Worm (Caenorhabditis elegans): Measurements from ENCODE around the gene K09D9.1.

DNA sequence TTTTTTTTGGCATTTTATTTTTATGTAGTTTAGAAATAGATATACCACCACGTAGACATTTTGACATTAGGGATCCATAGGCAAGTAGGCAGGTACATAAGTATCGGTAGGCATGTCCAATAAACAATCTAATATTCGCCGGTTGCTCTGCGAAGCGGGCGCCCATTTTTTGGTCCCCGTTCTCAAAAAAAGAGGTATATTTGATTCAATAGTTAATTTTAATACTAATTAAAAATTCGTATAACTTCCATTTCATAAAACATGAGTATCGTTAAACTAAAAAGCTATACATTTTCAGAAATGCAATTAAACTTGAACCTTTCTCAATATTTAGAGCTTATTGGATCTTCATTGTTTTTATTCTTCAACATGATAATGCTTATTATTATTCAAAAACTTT is 47.9 kb upstream of the K09D9.1 start, which contains the start of gene str-83:
- TF ChIP-seq skn-1 (tag; optimal IDR thresholded peaks at IDR 0.05), result no peak
- no peak for TF ChIP-seq C34F6.9 (tag; optimal IDR thresholded peaks at IDR 0.05)
- no peak for TF ChIP-seq nhr-237 (tag; optimal IDR thresholded peaks at IDR 0.05)
- TF ChIP-seq nhr-10 (tag; optimal IDR thresholded peaks at IDR 0.05), result no peak
- no peak for TF ChIP-seq nhr-77 (tag; optimal IDR thresholded peaks at IDR 0.05)
- TF ChIP-seq fos-1 (tag; optimal IDR thresholded peaks at IDR 0.05), result no peak
- TF ChIP-seq mab-5 (tag; optimal IDR thresholded peaks at IDR 0.05), result no peak
- TF ChIP-seq unc-62 (GFP tag; optimal IDR thresholded peaks at IDR 0.05), result no peak
- TF ChIP-seq blmp-1 (tag; optimal IDR thresholded peaks at IDR 0.05; ENCODE audit: insufficient read depth), result no peak
- TF ChIP-seq ztf-11 (tag; optimal IDR thresholded peaks at IDR 0.05), result no peak
- no peak for TF ChIP-seq zag-1 (tag; optimal IDR thresholded peaks at IDR 0.05)
